Fruit fly (Drosophila melanogaster) whole organism, adult: ENCODE measurements around the gene CG10324.

Experiments
- CG11617 ChIP-seq: fragments of 200-800 bp; sonication (Bioruptor generic); optimal IDR thresholded peaks from 2 replicates; lab custom pipeline; 2017; ENCODE audit warnings: mild to moderate bottlenecking, missing biosample characterization, missing genetic modification reagents, missing genetic modification characterization
- CG14711 ChIP-seq: fragments of 200-800 bp; sonication (Bioruptor generic); optimal IDR thresholded peaks from 2 replicates; lab custom pipeline; 2018; ENCODE audit warnings: missing biosample characterization, mild to moderate bottlenecking, missing genetic modification characterization, moderate library complexity
- CG33017 ChIP-seq: fragments of 200-800 bp; sonication (Bioruptor generic); optimal IDR thresholded peaks from 2 replicates; lab custom pipeline; 2018; ENCODE audit warnings: missing biosample characterization, mild to moderate bottlenecking, missing genetic modification characterization, moderate library complexity
- CG7101 ChIP-seq: fragments of 200-800 bp; sonication (Bioruptor generic); optimal IDR thresholded peaks from 2 replicates; lab custom pipeline; 2018; ENCODE audit warnings: missing biosample characterization, mild to moderate bottlenecking, missing genetic modification characterization, moderate library complexity
- Crg-1 ChIP-seq: fragments of 200-800 bp; sonication (Bioruptor generic); optimal IDR thresholded peaks from 2 replicates; lab custom pipeline; 2016; ENCODE audit warnings: missing biosample characterization, missing genetic modification characterization
- Mnt ChIP-seq: fragments of 200-800 bp; sonication (Bioruptor generic); optimal IDR thresholded peaks from 2 replicates; lab custom pipeline; 2016; ENCODE audit warnings: missing biosample characterization, mild to moderate bottlenecking, missing genetic modification characterization
- bab1 ChIP-seq: fragments of 200-800 bp; sonication (Bioruptor generic); optimal IDR thresholded peaks from 3 replicates; lab custom pipeline; 2019; ENCODE audit warnings: missing biosample characterization, mild to moderate bottlenecking, missing genetic modification characterization, moderate library complexity
- cnc ChIP-seq, 2 experiments: fragments of >200 bp; optimal IDR thresholded peaks; 2 replicates each; lab custom pipeline; 2017
- kay ChIP-seq: fragments of 200-800 bp; sonication (Bioruptor generic); peaks from one replicate; lab custom pipeline; 2016; ENCODE audit warnings: missing biosample characterization, missing genetic modification characterization, borderline replicate concordance
- toe ChIP-seq: fragments of 200-800 bp; sonication (Bioruptor generic); optimal IDR thresholded peaks from 2 replicates; lab custom pipeline; 2016; ENCODE audit warnings: missing biosample characterization, missing genetic modification characterization

DNA sequence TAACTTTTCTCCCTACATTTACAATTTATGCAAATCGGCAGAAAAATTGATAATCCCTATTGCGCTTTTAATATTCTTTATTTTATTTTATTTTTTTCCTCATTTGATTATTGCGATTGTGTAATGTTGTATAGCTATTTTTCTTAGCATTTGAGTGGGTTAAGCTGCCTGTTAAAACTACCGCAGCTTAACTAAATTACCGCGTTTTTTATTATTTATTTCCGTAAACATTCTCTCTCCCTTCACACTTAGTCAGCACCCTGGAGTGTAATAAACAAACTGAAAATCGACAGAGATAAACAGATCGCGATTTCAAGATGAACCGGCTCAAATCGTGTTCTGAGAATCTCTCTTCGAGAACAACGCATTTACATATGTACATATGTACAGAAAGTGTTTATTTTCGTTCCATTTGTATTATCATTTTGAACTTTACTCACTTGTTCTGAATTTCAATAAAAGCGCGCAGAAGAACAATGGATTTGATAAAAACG, 8.2 kb upstream of the CG10324 start:
- TF ChIP-seq CG33017 (tag; lab: Kevin White, UChicago) (no peak), kay (GFP tag; lab: Kevin White, UChicago) (peak; percentile 92), CG11617 (GFP tag; lab: Kevin White, UChicago) (no peak), bab1 (no peak), toe (no peak), cnc (optimal IDR thresholded peaks at IDR 0.05; lab: Kevin White, UChicago) (no peak), CG7101 (no peak), Crg-1 (GFP tag; lab: Kevin White, UChicago) (no peak), CG14711 (tag; lab: Kevin White, UChicago) (no peak), Mnt (GFP tag; lab: Kevin White, UChicago) (no peak)
